Fruit fly (Drosophila melanogaster): ENCODE results near the gene Burs.
A peak's percentile ranks its signal among the peaks of the same experiment; 100 is the strongest.

The Burs gene

dm6 chr3R:21753099-21753498, 16.2 kb upstream of the Burs start:
- TF ChIP-seq noc (tag; optimal IDR thresholded peaks at IDR 0.05): peak; percentile 86

- peak; percentile 37 for TF ChIP-seq noc (tag; optimal IDR thresholded peaks at IDR 0.05)
Observed at dm6 chr3R:21753974-21754373, 15.3 kb upstream of the Burs start, which contains the start of gene CG31198. CG31198 (plus strand) TSS chr3R:21754324.

dm6 chr3R:21757550-21757949, 11.8 kb upstream of the Burs start:
- peak; percentile 20 for TF ChIP-seq noc (tag; optimal IDR thresholded peaks at IDR 0.05)

dm6 chr3R:21758145-21758856, 11.0 kb upstream of the Burs start, which contains the start of gene CG42335:
CG42335 (plus strand) TSS chr3R:21758764.
- peak; percentile 45 for TF ChIP-seq noc (tag; optimal IDR thresholded peaks at IDR 0.05)

- TF ChIP-seq noc (tag; optimal IDR thresholded peaks at IDR 0.05): no peak
Observed at dm6 chr3R:21775766-21776165, 6.4 kb downstream of the Burs start, which contains the start of the genes GABA-B-R2 and CG6800. GABA-B-R2 (minus strand) TSS chr3R:21775840. CG6800 (plus strand) TSS chr3R:21776138.

- no peak for TF ChIP-seq noc (tag; optimal IDR thresholded peaks at IDR 0.05)
Observed at dm6 chr3R:21777660-21778059, 8.3 kb downstream of the Burs start, which contains the start of gene Polr1H. Polr1H (minus strand) TSS chr3R:21777847.

- TF ChIP-seq noc (tag; optimal IDR thresholded peaks at IDR 0.05): no peak
Observed at dm6 chr3R:21780086-21780485, 10.8 kb downstream of the Burs start.

- peak; percentile 68 for TF ChIP-seq noc (tag; optimal IDR thresholded peaks at IDR 0.05)
Observed at dm6 chr3R:21781448-21781847, 12.1 kb downstream of the Burs start.

- TF ChIP-seq noc (tag; optimal IDR thresholded peaks at IDR 0.05): no peak
Observed at dm6 chr3R:21782295-21782922, 13.1 kb downstream of the Burs start, which contains the start of gene tsl. tsl (minus strand) TSS chr3R:21782536.

- TF ChIP-seq noc (tag; optimal IDR thresholded peaks at IDR 0.05): no peak
Observed at dm6 chr3R:21790392-21790791, 21.1 kb downstream of the Burs start.

- TF ChIP-seq noc (tag; optimal IDR thresholded peaks at IDR 0.05): no peak
Observed at dm6 chr3R:21793760-21794159, 24.4 kb downstream of the Burs start.

dm6 chr3R:21807264-21807663, 37.9 kb downstream of the Burs start:
- no peak for TF ChIP-seq noc (tag; optimal IDR thresholded peaks at IDR 0.05)

dm6 chr3R:21808622-21809347, 39.5 kb downstream of the Burs start:
- no peak for TF ChIP-seq noc (tag; optimal IDR thresholded peaks at IDR 0.05)

All from whole organism, larva.